Fruit fly (Drosophila melanogaster) whole organism, prepupa: Measurements from ENCODE around the gene CG33124.

ENCODE experiments used
- Blimp-1 ChIP-seq: fragments of 200-800 bp; sonication (Bioruptor generic); optimal IDR thresholded peaks from 3 replicates; lab custom pipeline; 2017; ENCODE audit warnings: missing biosample characterization, missing genetic modification characterization, mild to moderate bottlenecking, moderate library complexity, missing genetic modification reagents
- CG10631 ChIP-seq: fragments of 200-800 bp; sonication (Bioruptor generic); optimal IDR thresholded peaks from 2 replicates; lab custom pipeline; 2016; ENCODE audit warnings: missing biosample characterization, missing genetic modification characterization
- CG10669 ChIP-seq: fragments of 200-800 bp; sonication (Bioruptor generic); optimal IDR thresholded peaks from 3 replicates; lab custom pipeline; 2018; ENCODE audit warnings: missing biosample characterization, mild to moderate bottlenecking, missing genetic modification characterization, moderate library complexity
- CG11762 ChIP-seq: fragments of 200-800 bp; sonication (Bioruptor generic); optimal IDR thresholded peaks from 3 replicates; lab custom pipeline; 2016; ENCODE audit warnings: missing biosample characterization, missing genetic modification characterization; ENCODE audit not compliant: insufficient read depth
- CG11902 ChIP-seq: fragments of 200-800 bp; sonication (Bioruptor generic); optimal IDR thresholded peaks from 3 replicates; lab custom pipeline; 2016; ENCODE audit warnings: missing biosample characterization, missing genetic modification characterization
- CG15336 ChIP-seq: fragments of 200-800 bp; sonication (Bioruptor generic); IDR thresholded peaks from 2 replicates; pipeline ENCODE4 v1.3.6; 2022; ENCODE audit warnings: missing biosample characterization, missing genetic modification characterization
- CG1621 ChIP-seq: fragments of 200-800 bp; sonication (Bioruptor generic); optimal IDR thresholded peaks from 3 replicates; lab custom pipeline; 2018; ENCODE audit warnings: missing biosample characterization, mild to moderate bottlenecking, missing genetic modification characterization
- CG16779 ChIP-seq: fragments of 200-800 bp; sonication (Bioruptor generic); optimal IDR thresholded peaks from 3 replicates; lab custom pipeline; 2017; ENCODE audit warnings: missing biosample characterization, mild to moderate bottlenecking, missing genetic modification characterization
- CG3032 ChIP-seq: fragments of 200-800 bp; optimal IDR thresholded peaks from 2 replicates; lab custom pipeline; 2019; ENCODE audit warnings: missing biosample characterization, mild to moderate bottlenecking, missing genetic modification characterization, moderate library complexity
- CG32006 ChIP-seq: fragments of 200-800 bp; sonication (Bioruptor generic); optimal IDR thresholded peaks from 3 replicates; lab custom pipeline; 2017; ENCODE audit warnings: missing biosample characterization, mild to moderate bottlenecking, missing genetic modification characterization
- CG34406 ChIP-seq: fragments of 200-800 bp; sonication (Bioruptor generic); optimal IDR thresholded peaks from 3 replicates; lab custom pipeline; 2016; ENCODE audit warnings: missing biosample characterization, missing genetic modification characterization
- CG4318 ChIP-seq: fragments of 200-800 bp; sonication (Bioruptor generic); optimal IDR thresholded peaks from 3 replicates; lab custom pipeline; 2017; ENCODE audit warnings: missing biosample characterization, mild to moderate bottlenecking, missing genetic modification characterization
- CG6163 ChIP-seq: fragments of 200-800 bp; sonication (Bioruptor generic); IDR thresholded peaks from 3 replicates; pipeline ENCODE4 v1.3.6; 2022; ENCODE audit warnings: missing biosample characterization, missing genetic modification characterization
- CG6276 ChIP-seq: fragments of 200-800 bp; sonication (Bioruptor generic); optimal IDR thresholded peaks from 2 replicates; lab custom pipeline; 2017; ENCODE audit warnings: missing biosample characterization, mild to moderate bottlenecking, missing genetic modification characterization
- CG6792 ChIP-seq: fragments of 200-800 bp; sonication (Bioruptor generic); optimal IDR thresholded peaks from 3 replicates; lab custom pipeline; 2016; ENCODE audit warnings: missing biosample characterization, missing genetic modification characterization
- CG6808 ChIP-seq: fragments of 200-800 bp; sonication (Bioruptor generic); optimal IDR thresholded peaks from 3 replicates; lab custom pipeline; 2017; ENCODE audit warnings: missing biosample characterization, missing genetic modification characterization, mild to moderate bottlenecking, moderate library complexity, missing genetic modification reagents
- CG6854 ChIP-seq: fragments of 200-800 bp; sonication (Bioruptor generic); optimal IDR thresholded peaks from 2 replicates; lab custom pipeline; 2017; ENCODE audit warnings: missing biosample characterization, mild to moderate bottlenecking, missing genetic modification characterization
- CG7368 ChIP-seq: fragments of 200-800 bp; sonication (Bioruptor generic); optimal IDR thresholded peaks from 3 replicates; lab custom pipeline; 2016; ENCODE audit warnings: missing biosample characterization, missing genetic modification characterization
- CG8119 ChIP-seq: fragments of 200-800 bp; sonication (Bioruptor generic); IDR thresholded peaks from 3 replicates; pipeline ENCODE4 v1.3.6; 2022; ENCODE audit warnings: missing biosample characterization, missing genetic modification characterization
- CG8319 ChIP-seq: fragments of 200-800 bp; sonication (Bioruptor generic); optimal IDR thresholded peaks from 3 replicates; lab custom pipeline; 2016; ENCODE audit warnings: missing biosample characterization, missing genetic modification characterization
- CG8632 ChIP-seq: fragments of 200-800 bp; sonication (Bioruptor generic); optimal IDR thresholded peaks from 3 replicates; lab custom pipeline; 2016; ENCODE audit warnings: missing biosample characterization, missing genetic modification characterization
- CG9139 ChIP-seq: fragments of 200-800 bp; sonication (Bioruptor generic); optimal IDR thresholded peaks from 3 replicates; lab custom pipeline; 2017; ENCODE audit warnings: missing biosample characterization, mild to moderate bottlenecking, missing genetic modification characterization
- Eip75B ChIP-seq: fragments of 200-800 bp; sonication (Bioruptor generic); optimal IDR thresholded peaks from 3 replicates; lab custom pipeline; 2016; ENCODE audit warnings: missing biosample characterization, missing genetic modification characterization
- Eip78C ChIP-seq: fragments of 200-800 bp; sonication (Bioruptor generic); peaks from one replicate; lab custom pipeline; 2016; ENCODE audit warnings: missing biosample characterization, missing genetic modification characterization
- Eip93F ChIP-seq: fragments of 200-800 bp; sonication (Bioruptor generic); optimal IDR thresholded peaks from 2 replicates; lab custom pipeline; 2016; ENCODE audit warnings: missing biosample characterization, mild to moderate bottlenecking, missing genetic modification characterization
- Ets21C ChIP-seq: fragments of 200-800 bp; sonication (Bioruptor generic); optimal IDR thresholded peaks from 3 replicates; lab custom pipeline; 2016; ENCODE audit warnings: missing biosample characterization, missing genetic modification characterization
- Ets96B ChIP-seq: fragments of 200-800 bp; optimal IDR thresholded peaks from 2 replicates; lab custom pipeline; 2019; ENCODE audit warnings: missing biosample characterization, mild to moderate bottlenecking, missing genetic modification characterization, moderate library complexity
- Gug ChIP-seq: fragments of 200-800 bp; sonication (Bioruptor generic); IDR thresholded peaks from 2 replicates; pipeline ENCODE4 v1.3.6; 2022; ENCODE audit warnings: missing biosample characterization, missing genetic modification characterization
- Hr38 ChIP-seq: sonication (Bioruptor generic); optimal IDR thresholded peaks from 2 replicates; lab custom pipeline; 2016; ENCODE audit warnings: missing biosample characterization, missing genetic modification characterization
- Hr39 ChIP-seq: fragments of 200-800 bp; sonication (Bioruptor generic); optimal IDR thresholded peaks from 2 replicates; lab custom pipeline; 2016; ENCODE audit warnings: missing biosample characterization, missing genetic modification characterization
- Hr4 ChIP-seq: fragments of 200-800 bp; sonication (Bioruptor generic); optimal IDR thresholded peaks from 3 replicates; lab custom pipeline; 2016; ENCODE audit warnings: missing biosample characterization, missing genetic modification characterization
- Lpt ChIP-seq: fragments of 200-800 bp; sonication (Bioruptor generic); optimal IDR thresholded peaks from 3 replicates; lab custom pipeline; 2016; ENCODE audit warnings: missing biosample characterization, missing genetic modification characterization
- Met ChIP-seq: fragments of 200-800 bp; sonication (Bioruptor generic); optimal IDR thresholded peaks from 3 replicates; lab custom pipeline; 2016; ENCODE audit warnings: missing biosample characterization, missing genetic modification characterization
- OdsH ChIP-seq: fragments of 200-800 bp; sonication (Bioruptor generic); optimal IDR thresholded peaks from 3 replicates; lab custom pipeline; 2016; ENCODE audit warnings: missing biosample characterization, missing genetic modification characterization
- Sox102F ChIP-seq: fragments of 200-800 bp; sonication (Bioruptor generic); optimal IDR thresholded peaks from 2 replicates; lab custom pipeline; 2016; ENCODE audit warnings: missing biosample characterization, mild to moderate bottlenecking, missing genetic modification characterization
- Sox14 ChIP-seq: fragments of 200-800 bp; sonication (Bioruptor generic); optimal IDR thresholded peaks from 3 replicates; lab custom pipeline; 2016; ENCODE audit warnings: missing biosample characterization, missing genetic modification characterization
- achi ChIP-seq: fragments of 200-800 bp; sonication (Bioruptor generic); optimal IDR thresholded peaks from 3 replicates; lab custom pipeline; 2016; ENCODE audit warnings: missing biosample characterization, missing genetic modification characterization
- acj6 ChIP-seq: fragments of 200-800 bp; sonication (Bioruptor generic); optimal IDR thresholded peaks from 3 replicates; lab custom pipeline; 2016; ENCODE audit warnings: missing biosample characterization, missing genetic modification characterization
- cyc ChIP-seq: fragments of 200-800 bp; sonication (Bioruptor generic); optimal IDR thresholded peaks from 3 replicates; lab custom pipeline; 2016; ENCODE audit warnings: missing biosample characterization, missing genetic modification characterization
- dac ChIP-seq: fragments of 200-800 bp; sonication (Bioruptor generic); optimal IDR thresholded peaks from 2 replicates; lab custom pipeline; 2017; ENCODE audit warnings: missing biosample characterization, mild to moderate bottlenecking, missing genetic modification characterization
- dsx ChIP-seq: fragments of 200-800 bp; optimal IDR thresholded peaks from 3 replicates; lab custom pipeline; 2019; ENCODE audit warnings: missing biosample characterization, mild to moderate bottlenecking, missing genetic modification characterization, moderate library complexity; ENCODE audit not compliant: poor library complexity, severe bottlenecking
- eg ChIP-seq: fragments of 200-800 bp; sonication (Bioruptor generic); IDR thresholded peaks from 3 replicates; pipeline ENCODE4 v1.3.6; 2022; ENCODE audit warnings: missing biosample characterization, missing genetic modification characterization
- fd59A ChIP-seq: fragments of 200-800 bp; sonication (Bioruptor generic); optimal IDR thresholded peaks from 2 replicates; lab custom pipeline; 2017; ENCODE audit warnings: missing biosample characterization, mild to moderate bottlenecking, missing genetic modification characterization, missing genetic modification reagents
- fkh ChIP-seq: fragments of 200-800 bp; sonication (Bioruptor generic); optimal IDR thresholded peaks from 3 replicates; lab custom pipeline; 2017; ENCODE audit warnings: missing biosample characterization, mild to moderate bottlenecking, missing genetic modification characterization, moderate library complexity
- lz ChIP-seq: fragments of 200-800 bp; sonication (Bioruptor generic); optimal IDR thresholded peaks from 3 replicates; lab custom pipeline; 2016; ENCODE audit warnings: missing biosample characterization, missing genetic modification characterization
- net ChIP-seq: fragments of 200-800 bp; sonication (Bioruptor generic); optimal IDR thresholded peaks from 3 replicates; lab custom pipeline; 2016; ENCODE audit warnings: missing biosample characterization, missing genetic modification characterization
- pdm3 ChIP-seq: fragments of 200-800 bp; sonication (Bioruptor generic); optimal IDR thresholded peaks from 3 replicates; lab custom pipeline; 2016; ENCODE audit warnings: missing biosample characterization, missing genetic modification characterization
- salr ChIP-seq, 2 experiments: fragments of 200-800 bp; sonication (Bioruptor generic); optimal IDR thresholded peaks; 3 replicates each; lab custom pipeline; 2016 to 2018; ENCODE audit warnings: missing biosample characterization in 2 of 2, missing genetic modification characterization in 2 of 2, mild to moderate bottlenecking in 1 of 2
- spab ChIP-seq: fragments of 200-800 bp; sonication (Bioruptor generic); optimal IDR thresholded peaks from 2 replicates; lab custom pipeline; 2017; ENCODE audit warnings: missing biosample characterization, mild to moderate bottlenecking, missing genetic modification characterization, missing genetic modification reagents
- ss ChIP-seq, 2 experiments: fragments of 200-800 bp; sonication (Bioruptor generic); optimal IDR thresholded peaks; 2 replicates in 1 of 2; 3 replicates in 1 of 2; lab custom pipeline; 2017 to 2018; ENCODE audit warnings: mild to moderate bottlenecking in 2 of 2, missing biosample characterization in 2 of 2, missing genetic modification characterization in 2 of 2, moderate library complexity in 1 of 2
- topi ChIP-seq: fragments of 200-800 bp; sonication (Bioruptor generic); optimal IDR thresholded peaks from 3 replicates; lab custom pipeline; 2016; ENCODE audit warnings: missing biosample characterization, missing genetic modification characterization

CG33124 gene

DNA sequence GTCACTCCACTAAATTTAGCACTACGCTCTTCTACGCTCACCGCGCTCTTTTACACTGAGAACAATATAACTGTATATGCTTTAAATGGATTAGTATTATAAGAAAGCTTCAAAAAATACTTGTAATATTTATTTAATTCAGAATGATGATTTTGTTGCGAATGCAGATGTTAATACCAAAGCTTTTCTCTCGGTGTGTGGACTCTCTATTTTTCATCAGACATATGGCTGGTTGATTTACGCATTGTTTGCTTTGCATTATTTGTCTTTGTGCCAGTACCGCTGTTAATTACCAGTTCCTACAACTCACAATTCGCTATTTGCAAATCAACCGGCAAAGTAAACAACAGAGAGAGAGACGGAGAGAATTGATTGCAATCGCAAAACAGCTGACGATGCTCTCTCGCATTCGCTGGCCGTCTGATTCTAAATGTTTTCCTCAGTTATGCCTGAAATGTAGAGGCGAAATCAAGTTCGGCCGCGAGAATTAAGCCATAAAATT is 12.8 kb upstream of the CG33124 start:
- TF ChIP-seq Ets21C (GFP tag; lab: Kevin White, UChicago) (peak; percentile 95), salr (GFP tag; optimal IDR thresholded peaks at IDR 0.05; lab: Kevin White, UChicago) (peak; percentile 98 to 99), Eip78C (GFP tag; lab: Kevin White, UChicago) (peak; percentile 100), CG4318 (GFP tag; lab: Kevin White, UChicago) (peak; percentile 96), CG8319 (peak; percentile 98), Sox102F (GFP tag; lab: Kevin White, UChicago) (peak; percentile 99), CG10669 (GFP tag; lab: Kevin White, UChicago) (peak; percentile 99), CG6792 (peak; percentile 99), ss (GFP tag; optimal IDR thresholded peaks at IDR 0.05; lab: Kevin White, UChicago) (peak; percentile 97 to 99), Hr39 (GFP tag; lab: Kevin White, UChicago) (peak; percentile 97), achi (GFP tag; lab: Kevin White, UChicago) (peak; percentile 98), CG6276 (GFP tag; lab: Kevin White, UChicago) (peak; percentile 97), Hr38 (GFP tag; lab: Kevin White, UChicago) (peak; percentile 85), Eip93F (GFP tag; lab: Kevin White, UChicago) (peak; percentile 95), Blimp-1 (peak; percentile 87), pdm3 (GFP tag; lab: Kevin White, UChicago) (peak; percentile 99), CG6854 (GFP tag; lab: Kevin White, UChicago) (peak; percentile 85), acj6 (peak; percentile 98), CG6808 (GFP tag; lab: Kevin White, UChicago) (peak; percentile 98), Met (peak; percentile 99), CG9139 (GFP tag; lab: Kevin White, UChicago) (peak; percentile 97), CG1621 (tag; lab: Kevin White, UChicago) (peak; percentile 98), CG8632 (GFP tag; lab: Kevin White, UChicago) (peak; percentile 99), cyc (GFP tag; lab: Kevin White, UChicago) (peak; percentile 97), Ets96B (tag; lab: Kevin White, UChicago) (peak; percentile 98), OdsH (GFP tag; lab: Kevin White, UChicago) (peak; percentile 99), CG15336 (GFP tag; lab: Robert Waterston, UW) (peak; percentile 100), CG11902 (peak; percentile 95), CG3032 (tag; lab: Kevin White, UChicago) (peak; percentile 98), Gug (GFP tag; lab: Robert Waterston, UW) (peak; percentile 99), topi (GFP tag; lab: Kevin White, UChicago) (peak; percentile 98), CG11762 (GFP tag; lab: Kevin White, UChicago) (peak; percentile 97), dsx (peak; percentile 98), CG32006 (peak; percentile 99), Lpt (GFP tag; lab: Kevin White, UChicago) (peak; percentile 98), net (GFP tag; lab: Kevin White, UChicago) (peak; percentile 99), fkh (GFP tag; lab: Kevin White, UChicago) (peak; percentile 94), lz (GFP tag; lab: Kevin White, UChicago) (peak; percentile 98), dac (peak; percentile 96), eg (GFP tag; lab: Robert Waterston, UW) (peak; percentile 100), CG7368 (GFP tag; lab: Kevin White, UChicago) (peak; percentile 98), Hr4 (GFP tag; lab: Kevin White, UChicago) (peak; percentile 100), CG34406 (GFP tag; lab: Kevin White, UChicago) (peak; percentile 99), CG6163 (peak; percentile 100), Sox14 (GFP tag; lab: Kevin White, UChicago) (peak; percentile 99), CG16779 (tag; lab: Kevin White, UChicago) (peak; percentile 98), CG10631 (GFP tag; lab: Kevin White, UChicago) (peak; percentile 99), Eip75B (GFP tag; lab: Kevin White, UChicago) (peak; percentile 99), fd59A (GFP tag; lab: Kevin White, UChicago) (peak; percentile 99), spab (GFP tag; lab: Kevin White, UChicago) (peak; percentile 99), CG8119 (GFP tag; lab: Robert Waterston, UW) (peak; percentile 100)
